Worm (Caenorhabditis elegans): ENCODE measurements around the gene C06B8.7.

C06B8.7 gene

DNA sequence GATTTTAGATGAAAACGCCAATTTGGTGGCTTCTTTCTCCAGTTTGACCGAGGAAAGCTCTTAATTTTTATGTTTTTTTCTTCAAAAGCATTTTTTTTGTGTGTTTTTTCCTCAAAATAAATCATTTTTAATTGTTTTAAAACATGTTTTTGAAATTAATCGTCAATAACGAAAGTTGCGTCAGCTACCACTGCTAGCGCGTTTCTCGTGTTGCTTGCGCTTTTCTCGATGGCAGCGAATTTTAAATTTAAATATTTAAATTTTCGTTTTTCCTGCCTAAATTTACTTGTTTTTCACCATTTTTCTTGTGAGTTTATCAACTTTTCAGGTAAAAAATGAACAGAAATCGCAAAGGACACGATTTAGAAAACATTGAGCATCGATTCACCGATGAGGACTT, 39.4 kb downstream of the C06B8.7 start, which contains the start of gene prde-1 (continued):
- TF ChIP-seq B0035.1 (tag; optimal IDR thresholded peaks at IDR 0.05) = no peak
- no peak for TF ChIP-seq C17E4.6 (GFP tag; IDR thresholded peaks at IDR 0.05)
- TF ChIP-seq T26A5.8 (tag; optimal IDR thresholded peaks at IDR 0.05) = no peak
- TF ChIP-seq Y53G8AR.9 (GFP tag; conservative IDR thresholded peaks at IDR 0.05) = no peak
- no peak for TF ChIP-seq K11D2.4 (GFP tag; IDR thresholded peaks at IDR 0.05)
- TF ChIP-seq F49E8.2 (tag; optimal IDR thresholded peaks at IDR 0.05; ENCODE audit: insufficient read depth) = no peak
- no peak for TF ChIP-seq madf-3 (GFP tag; IDR thresholded peaks at IDR 0.05)
- no peak for TF ChIP-seq lin-26 (GFP tag; IDR thresholded peaks at IDR 0.05)
- no peak for TF ChIP-seq ccch-3 (GFP tag; optimal IDR thresholded peaks at IDR 0.05)
- no peak for TF ChIP-seq attf-5 (GFP tag; optimal IDR thresholded peaks at IDR 0.05)
- TF ChIP-seq lin-54 (GFP tag; optimal IDR thresholded peaks at IDR 0.05) = peak; percentile 49
- no peak for TF ChIP-seq F57C9.4 (tag; optimal IDR thresholded peaks at IDR 0.05)
- TF ChIP-seq Y67H2A.10 (GFP tag; conservative IDR thresholded peaks at IDR 0.05) = no peak
- no peak for TF ChIP-seq F52B5.7 (tag; optimal IDR thresholded peaks at IDR 0.05)
- TF ChIP-seq ceh-40 (GFP tag; IDR thresholded peaks at IDR 0.05) = no peak
- no peak for TF ChIP-seq Y95B8A.8 (GFP tag; IDR thresholded peaks at IDR 0.05)
- TF ChIP-seq F10E7.11 (tag; optimal IDR thresholded peaks at IDR 0.05) = no peak
- TF ChIP-seq B0261.1 (tag; optimal IDR thresholded peaks at IDR 0.05) = no peak
- TF ChIP-seq nhr-179 (tag; optimal IDR thresholded peaks at IDR 0.05) = no peak
- no peak for TF ChIP-seq zfh-2 (GFP tag; conservative IDR thresholded peaks at IDR 0.05)
- TF ChIP-seq lir-1 (GFP tag; conservative IDR thresholded peaks at IDR 0.05) = no peak
- TF ChIP-seq madf-6 (GFP tag; IDR thresholded peaks at IDR 0.05) = peak; percentile 66
- no peak for TF ChIP-seq ceh-79 (tag; optimal IDR thresholded peaks at IDR 0.05)
- TF ChIP-seq ztf-18 (tag; optimal IDR thresholded peaks at IDR 0.05) = peak; percentile 93
- 0 out of 2 replicates have a peak, but pooled peaks have one; percentile 13 for TF ChIP-seq pbrm-1 (GFP tag; IDR thresholded peaks at IDR 0.05)
- TF ChIP-seq D2030.7 (GFP tag; IDR thresholded peaks at IDR 0.05) = peak; percentile 50
- TF ChIP-seq let-607 (tag; optimal IDR thresholded peaks at IDR 0.05) = no peak
- TF ChIP-seq atf-7 (tag; optimal IDR thresholded peaks at IDR 0.05) = no peak
- no peak for TF ChIP-seq hlh-26 (GFP tag; conservative IDR thresholded peaks at IDR 0.05)
- no peak for TF ChIP-seq Y53F4B.3 (GFP tag; IDR thresholded peaks at IDR 0.05)
- TF ChIP-seq aptf-2 (GFP tag; conservative IDR thresholded peaks at IDR 0.05) = no peak
- TF ChIP-seq akir-1 (GFP tag; optimal IDR thresholded peaks at IDR 0.05) = no peak
- no peak for TF ChIP-seq bed-1 (GFP tag; IDR thresholded peaks at IDR 0.05)
- TF ChIP-seq T07F8.4 (tag; optimal IDR thresholded peaks at IDR 0.05) = no peak
- TF ChIP-seq lag-1 (GFP tag; IDR thresholded peaks at IDR 0.05) = no peak
- no peak for TF ChIP-seq sdz-38 (tag; optimal IDR thresholded peaks at IDR 0.05)
- TF ChIP-seq ceh-58 (GFP tag; IDR thresholded peaks at IDR 0.05) = no peak

DNA sequence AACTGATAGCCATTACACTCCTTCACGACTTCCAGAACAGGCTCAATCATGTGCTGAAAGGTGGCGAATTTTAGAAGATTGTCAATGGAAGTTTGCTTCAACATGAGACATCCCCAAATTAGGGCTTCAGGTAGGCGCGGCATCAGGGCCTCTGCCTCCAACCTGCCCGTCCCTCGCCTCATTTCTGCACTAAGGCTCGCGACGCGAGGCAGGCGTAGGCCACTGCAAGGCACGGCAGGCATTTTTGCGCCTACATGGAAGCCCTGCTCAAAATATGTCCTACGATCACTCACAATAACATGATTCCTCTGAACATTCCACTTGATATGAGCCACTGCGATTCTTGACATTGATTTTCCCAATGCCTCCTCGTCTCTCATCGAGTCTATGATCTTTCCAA, 44.7 kb downstream of the C06B8.7 start:
- no peak for TF ChIP-seq nhr-120 (GFP tag; IDR thresholded peaks at IDR 0.05)
- peak; percentile 77 for TF ChIP-seq zfh-2 (GFP tag; conservative IDR thresholded peaks at IDR 0.05)

DNA sequence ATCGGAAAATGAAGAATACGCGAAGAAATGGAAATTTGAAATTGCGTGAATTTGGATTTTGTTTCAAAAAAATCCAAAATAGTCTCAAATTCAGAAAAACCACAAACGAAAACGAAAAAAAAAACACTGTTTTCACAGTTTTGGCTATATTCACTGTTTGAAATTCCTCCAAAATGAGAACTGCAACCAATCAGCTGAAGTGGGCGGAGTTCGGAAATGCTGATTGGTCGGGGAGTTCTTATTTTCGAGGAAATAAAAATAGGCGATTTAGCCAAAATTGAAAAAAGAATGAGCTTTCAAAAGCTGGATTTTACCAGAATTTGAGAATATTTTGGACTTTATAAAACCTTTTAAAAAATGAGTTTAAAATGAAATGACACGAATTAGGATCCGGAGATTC, 46.4 kb downstream of the C06B8.7 start, which contains the start of gene glb-14:
Gene glb-14, minus strand, starts transcription at position 97 of the 400 bp plus-strand sequence.
- TF ChIP-seq Y53G8AR.9 (GFP tag; conservative IDR thresholded peaks at IDR 0.05) = no peak
- no peak for TF ChIP-seq Y56A3A.18 (GFP tag; IDR thresholded peaks at IDR 0.05)
- no peak for TF ChIP-seq dpff-1 (tag; optimal IDR thresholded peaks at IDR 0.05)
- TF ChIP-seq dox-1 (GFP tag; IDR thresholded peaks at IDR 0.05) = no peak
- no peak for TF ChIP-seq lin-35 (GFP tag; optimal IDR thresholded peaks at IDR 0.05)
- no peak for TF ChIP-seq repo-1 (tag; optimal IDR thresholded peaks at IDR 0.05)
- no peak for TF ChIP-seq lsy-27 (tag; optimal IDR thresholded peaks at IDR 0.05; ENCODE audit: borderline replicate concordance, insufficient read depth)
- TF ChIP-seq ceh-40 (GFP tag; IDR thresholded peaks at IDR 0.05) = no peak
- no peak for TF ChIP-seq sdz-38 (tag; optimal IDR thresholded peaks at IDR 0.05)
- no peak for TF ChIP-seq xnd-1 (tag; optimal IDR thresholded peaks at IDR 0.05)
- no peak for TF ChIP-seq cebp-1 (GFP tag; IDR thresholded peaks at IDR 0.05)
- no peak for TF ChIP-seq cebp-1 (tag; optimal IDR thresholded peaks at IDR 0.05)
